Worm (Caenorhabditis elegans): ENCODE measurements around the gene K12H6.4.

K12H6.4 gene

DNA sequence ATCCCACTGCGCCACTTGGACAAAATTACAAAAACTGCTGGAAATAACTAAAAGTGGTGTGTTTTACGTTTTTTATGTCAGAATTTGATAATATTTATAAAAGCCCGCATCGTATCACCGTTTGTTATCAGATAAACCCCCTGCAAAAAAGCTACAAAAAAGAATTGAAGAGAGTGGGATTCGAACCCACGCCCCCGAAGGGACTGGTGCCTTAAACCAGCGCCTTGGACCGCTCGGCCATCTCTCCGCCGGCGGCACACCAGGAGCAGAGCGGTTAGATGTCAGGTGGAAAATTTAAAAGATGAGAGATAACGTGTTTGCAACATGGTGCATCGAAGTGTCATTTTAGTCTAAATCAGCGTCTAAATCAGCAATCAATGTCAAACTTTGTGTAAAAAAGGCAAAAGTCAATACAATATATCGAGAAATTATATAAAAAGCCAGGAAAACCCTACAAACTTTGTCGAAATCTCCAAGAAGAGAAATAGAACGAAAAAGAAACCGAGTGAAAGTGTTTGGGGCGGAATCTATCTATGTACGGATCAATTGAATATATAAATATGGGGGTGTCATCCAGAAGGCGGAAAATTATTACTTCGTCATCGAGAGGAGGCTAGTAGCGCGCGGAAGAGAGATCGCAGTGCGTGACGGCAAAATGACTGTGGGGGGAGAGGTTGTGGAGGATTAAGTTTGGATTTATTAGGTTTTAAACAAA is 37.5 kb upstream of the K12H6.4 start:
- TF ChIP-seq B0336.3 (GFP tag; IDR thresholded peaks at IDR 0.05) (peak; percentile 56; the same call in 1 of the 2 replicates), rec-8 (tag; optimal IDR thresholded peaks at IDR 0.05) (no peak), snpc-4 (GFP tag; optimal IDR thresholded peaks at IDR 0.05) (no peak), snpc-4 (tag; optimal IDR thresholded peaks at IDR 0.05) (no peak), F57A8.1 (GFP tag; optimal IDR thresholded peaks at IDR 0.05) (no peak), nhr-90 (tag; optimal IDR thresholded peaks at IDR 0.05) (peak; percentile 54), efl-1 (GFP tag; optimal IDR thresholded peaks at IDR 0.05) (no peak), tbp1 (GFP tag; optimal IDR thresholded peaks at IDR 0.05) (peak; percentile 90), unc-62 (GFP tag; optimal IDR thresholded peaks at IDR 0.05) (no peak), xnd-1 (tag; optimal IDR thresholded peaks at IDR 0.05) (no peak), fkh-3 (tag; optimal IDR thresholded peaks at IDR 0.05) (no peak), lsy-27 (tag; optimal IDR thresholded peaks at IDR 0.05; ENCODE audit: borderline replicate concordance, insufficient read depth) (no peak), snpc-1.3 (tag; optimal IDR thresholded peaks at IDR 0.05; ENCODE audit: insufficient read depth) (peak; percentile 30), madf-8 (GFP tag; conservative IDR thresholded peaks at IDR 0.05) (no peak), hmg-20 (GFP tag; IDR thresholded peaks at IDR 0.05) (no peak), egl-18 (GFP tag; IDR thresholded peaks at IDR 0.05) (no peak), Y79H2A.3 (GFP tag; conservative IDR thresholded peaks at IDR 0.05) (no peak), bed-1 (GFP tag; IDR thresholded peaks at IDR 0.05) (no peak), aptf-3 (GFP tag; IDR thresholded peaks at IDR 0.05) (no peak), B0035.1 (tag; optimal IDR thresholded peaks at IDR 0.05) (no peak), D2030.7 (GFP tag; IDR thresholded peaks at IDR 0.05) (peak; percentile 78), nfya-2 (GFP tag; IDR thresholded peaks at IDR 0.05) (no peak), madf-6 (GFP tag; IDR thresholded peaks at IDR 0.05) (peak; percentile 59; the same call in 1 of the 2 replicates), K11D2.4 (GFP tag; IDR thresholded peaks at IDR 0.05) (no peak), F22D6.2 (tag; optimal IDR thresholded peaks at IDR 0.05) (no peak), sea-2 (GFP tag; IDR thresholded peaks at IDR 0.05) (no peak), lag-1 (GFP tag; IDR thresholded peaks at IDR 0.05) (no peak), chd-7 (tag; optimal IDR thresholded peaks at IDR 0.05) (peak; percentile 33), madf-3 (GFP tag; IDR thresholded peaks at IDR 0.05) (no peak), lin-40 (tag; optimal IDR thresholded peaks at IDR 0.05) (no peak), hsf-1 (GFP tag; IDR thresholded peaks at IDR 0.05) (no peak), Y53F4B.3 (GFP tag; IDR thresholded peaks at IDR 0.05) (no peak), egrh-3 (GFP tag; IDR thresholded peaks at IDR 0.05) (peak; percentile 77), dpff-1 (tag; optimal IDR thresholded peaks at IDR 0.05) (no peak), pbrm-1 (GFP tag; IDR thresholded peaks at IDR 0.05) (peak; percentile 68), lin-54 (GFP tag; optimal IDR thresholded peaks at IDR 0.05) (peak; percentile 31), ceh-91 (GFP tag; IDR thresholded peaks at IDR 0.05) (0 out of 2 replicates have a peak, but pooled peaks have one; percentile 39), ztf-3 (GFP tag; optimal IDR thresholded peaks at IDR 0.05) (peak; percentile 26), nhr-27 (tag; optimal IDR thresholded peaks at IDR 0.05) (no peak), nfya-1 (tag; optimal IDR thresholded peaks at IDR 0.05; ENCODE audit: borderline replicate concordance, insufficient read depth) (no peak), ztf-25 (GFP tag; IDR thresholded peaks at IDR 0.05) (peak; percentile 46; the same call in 1 of the 2 replicates), hlh-12 (tag; optimal IDR thresholded peaks at IDR 0.05) (no peak), mcd-1 (GFP tag; IDR thresholded peaks at IDR 0.05) (peak; percentile 57), aptf-2 (GFP tag; conservative IDR thresholded peaks at IDR 0.05) (no peak), hmg-1.2 (GFP tag; IDR thresholded peaks at IDR 0.05) (peak; percentile 66), ccch-3 (GFP tag; optimal IDR thresholded peaks at IDR 0.05) (no peak), F37B4.10 (GFP tag; IDR thresholded peaks at IDR 0.05) (no peak), lin-26 (GFP tag; IDR thresholded peaks at IDR 0.05) (peak; percentile 42; the same call in 1 of the 2 replicates)
